Worm (Caenorhabditis elegans) whole organism, L2 larva: ENCODE measurements around the gene mltn-7.

Experiments
- aly-2 ChIP-seq: fragments of 150-350 bp; optimal IDR thresholded peaks from 2 replicates; lab custom pipeline; 2014; ENCODE audit warnings: missing biosample characterization, missing genetic modification characterization
- ama-1 ChIP-seq: fragments of 150-350 bp; optimal IDR thresholded peaks from 2 replicates; lab custom pipeline; 2018; ENCODE audit warnings: inconsistent platforms
- egl-27 ChIP-seq: sonication (generic microtip); optimal IDR thresholded peaks from 3 replicates; lab custom pipeline; 2017; ENCODE audit warnings: missing biosample characterization, missing genetic modification reagents, missing genetic modification characterization
- elt-1 ChIP-seq: fragments of 150-350 bp; optimal IDR thresholded peaks from 2 replicates; lab custom pipeline; 2014; ENCODE audit warnings: missing biosample characterization, missing genetic modification characterization
- gmeb-1 ChIP-seq: fragments of 150-350 bp; optimal IDR thresholded peaks from 2 replicates; lab custom pipeline; 2014; ENCODE audit warnings: missing biosample characterization, missing genetic modification characterization
- lin-39 ChIP-seq: fragments of 150-350 bp; optimal IDR thresholded peaks from 2 replicates; lab custom pipeline; 2014; ENCODE audit warnings: missing biosample characterization, missing genetic modification reagents, missing genetic modification characterization
- nhr-237 ChIP-seq: fragments of 150-350 bp; optimal IDR thresholded peaks from 2 replicates; lab custom pipeline; 2014; ENCODE audit warnings: missing biosample characterization, missing genetic modification characterization
- nhr-77 ChIP-seq: fragments of 150-350 bp; optimal IDR thresholded peaks from 2 replicates; lab custom pipeline; 2014; ENCODE audit warnings: missing biosample characterization, missing genetic modification characterization
- skn-1 ChIP-seq: sonication (generic microtip); optimal IDR thresholded peaks from 2 replicates; lab custom pipeline; 2017; ENCODE audit warnings: missing biosample characterization, missing genetic modification characterization
- sma-3 ChIP-seq: sonication (generic microtip); optimal IDR thresholded peaks from 2 replicates; lab custom pipeline; 2016; ENCODE audit warnings: missing genetic modification reagents, missing genetic modification characterization, missing compliant biosample characterization
- sma-9 ChIP-seq, 2 experiments: fragments of 150-350 bp in 1 of 2; sonication (generic microtip) in 1 of 2; optimal IDR thresholded peaks; 2 replicates each; lab custom pipeline; 2014 to 2016; ENCODE audit warnings: missing genetic modification characterization in 2 of 2, mild to moderate bottlenecking in 1 of 2, missing biosample characterization in 1 of 2, missing compliant biosample characterization in 1 of 2, missing genetic modification reagents in 1 of 2, moderate library complexity in 1 of 2
- unc-62 ChIP-seq: fragments of 150-350 bp; optimal IDR thresholded peaks from 2 replicates; lab custom pipeline; 2014; ENCODE audit warnings: missing biosample characterization, missing genetic modification reagents, missing genetic modification characterization
- ztf-1 ChIP-seq: fragments of 200-800 bp; sonication (Bioruptor generic); conservative IDR thresholded peaks from 2 replicates; pipeline ENCODE4 v1.3.6; 2022; ENCODE audit warnings: missing genetic modification characterization, missing compliant biosample characterization
- ztf-11 ChIP-seq: sonication (generic microtip); optimal IDR thresholded peaks from 2 replicates; lab custom pipeline; 2017; ENCODE audit warnings: missing biosample characterization, missing genetic modification characterization

DNA sequence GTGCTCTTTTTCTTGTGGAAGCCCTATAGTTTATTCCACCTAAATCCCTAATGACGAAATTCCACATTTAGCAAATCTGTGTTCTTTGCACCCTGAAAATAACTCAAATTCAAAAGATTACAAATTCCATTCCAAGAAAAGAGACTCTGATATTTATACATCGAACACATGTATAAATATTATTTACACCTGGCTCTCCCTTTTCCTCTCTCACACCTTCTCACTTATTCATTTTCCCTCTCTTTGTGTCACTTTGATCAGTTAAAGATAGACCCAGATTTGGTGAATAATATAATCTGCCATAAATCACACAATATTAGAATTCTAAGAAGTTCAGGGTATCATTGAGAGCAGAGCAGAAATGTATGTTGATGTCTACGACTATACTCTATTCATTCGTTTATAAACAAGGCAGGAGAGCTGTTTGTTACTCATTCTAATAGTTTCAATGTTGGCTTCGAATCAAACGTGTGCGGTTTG lies 22.1 kb downstream of the mltn-7 start, which contains the start of gene nhr-254:
- no peak for TF ChIP-seq elt-1 (tag; lab: Kevin White, UChicago)
- no peak for TF ChIP-seq nhr-237 (tag; lab: Kevin White, UChicago)
- TF ChIP-seq egl-27, result no peak
- TF ChIP-seq unc-62 (GFP tag; lab: Kevin White, UChicago), result no peak
- no peak for TF ChIP-seq sma-3 (GFP tag; lab: Kevin White, UChicago)
- TF ChIP-seq skn-1, result no peak
- TF ChIP-seq sma-9 (GFP tag; optimal IDR thresholded peaks at IDR 0.05; lab: Kevin White, UChicago), result no peak
- TF ChIP-seq sma-9 (tag; optimal IDR thresholded peaks at IDR 0.05; lab: Kevin White, UChicago), result no peak
- TF ChIP-seq ztf-1 (GFP tag; lab: Robert Waterston, UW), result no peak
- TF ChIP-seq ama-1 (lab: Kevin White, UChicago), result no peak
- TF ChIP-seq nhr-77 (tag; lab: Kevin White, UChicago), result no peak
- no peak for TF ChIP-seq gmeb-1 (tag; lab: Kevin White, UChicago)
- TF ChIP-seq ztf-11, result no peak
- TF ChIP-seq lin-39 (tag; lab: Kevin White, UChicago), result no peak
- no peak for TF ChIP-seq aly-2 (tag; lab: Kevin White, UChicago)
